Worm (Caenorhabditis elegans) whole organism, L3 larva: ENCODE measurements around the gene M01H9.10.

Experiments
- aly-2 ChIP-seq: fragments of 150-350 bp; optimal IDR thresholded peaks from 2 replicates; lab custom pipeline; 2014; ENCODE audit warnings: missing biosample characterization, missing genetic modification characterization
- ama-1 ChIP-seq: fragments of 150-350 bp; optimal IDR thresholded peaks from 2 replicates; lab custom pipeline; 2018
- jun-1 ChIP-seq: fragments of 150-350 bp; optimal IDR thresholded peaks from 2 replicates; lab custom pipeline; 2014; ENCODE audit warnings: missing biosample characterization, missing genetic modification reagents, missing genetic modification characterization
- lin-15B ChIP-seq: fragments of 150-350 bp; optimal IDR thresholded peaks from 2 replicates; lab custom pipeline; 2014; ENCODE audit warnings: missing biosample characterization, missing genetic modification characterization
- mdl-1 ChIP-seq: fragments of 150-350 bp; optimal IDR thresholded peaks from 2 replicates; lab custom pipeline; 2014; ENCODE audit warnings: missing biosample characterization, missing genetic modification characterization

- TF ChIP-seq mdl-1 (no peak), ama-1 (lab: Kevin White, UChicago) (no peak), jun-1 (tag; lab: Kevin White, UChicago) (no peak), lin-15B (no peak), aly-2 (tag; lab: Kevin White, UChicago) (no peak)
Observed at ce11 chrIV:4524943-4525342, 45.0 kb upstream of the M01H9.10 start, which contains the start of gene ZK180.6.
